Fruit fly (Drosophila melanogaster): ENCODE data around the gene CG31139.

DNA sequence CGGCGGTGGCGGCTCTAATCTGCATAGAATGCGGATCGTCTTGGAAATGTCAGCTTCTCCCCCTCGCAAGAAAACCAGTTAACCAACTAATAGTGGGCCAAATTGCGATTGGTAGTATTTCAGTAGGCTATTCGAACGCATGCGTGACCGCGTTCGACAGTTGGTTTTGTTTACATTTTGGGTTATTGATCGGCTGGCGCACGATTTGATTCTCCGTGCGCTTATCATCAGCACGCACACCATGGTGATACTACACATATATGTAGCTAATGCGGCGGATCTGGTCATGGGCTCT lies 4.7 kb upstream of the CG31139 start:
- TF ChIP-seq usp (GFP tag; optimal IDR thresholded peaks at IDR 0.05) (no peak), EcR (GFP tag; optimal IDR thresholded peaks at IDR 0.05) (no peak), CG8478 (optimal IDR thresholded peaks at IDR 0.05) (no peak), pan (optimal IDR thresholded peaks at IDR 0.05) (no peak), psq (optimal IDR thresholded peaks at IDR 0.05) (no peak), Dll (optimal IDR thresholded peaks at IDR 0.05) (no peak)
